Worm (Caenorhabditis elegans) whole organism, young adult: ENCODE measurements around the gene srbc-26.

Source experiments
- B0261.1 ChIP-seq: sonication (generic microtip); optimal IDR thresholded peaks from 2 replicates; lab custom pipeline; 2016; ENCODE audit warnings: mild to moderate bottlenecking, missing genetic modification characterization, moderate library complexity, missing compliant biosample characterization
- C06A6.2 ChIP-seq: fragments of 200-800 bp; sonication (Bioruptor generic); conservative IDR thresholded peaks from 2 replicates; pipeline ENCODE4 v1.3.6; 2022; ENCODE audit warnings: missing genetic modification characterization, missing compliant biosample characterization
- C17E4.6 ChIP-seq: fragments of 200-800 bp; sonication (Bioruptor generic); IDR thresholded peaks from 2 replicates; pipeline ENCODE4 v1.3.6; 2022; ENCODE audit warnings: missing genetic modification reagents, missing genetic modification characterization, missing compliant biosample characterization
- F37B4.10 ChIP-seq: fragments of 200-800 bp; sonication (Bioruptor generic); IDR thresholded peaks from 2 replicates; pipeline ENCODE4 v1.3.6; 2022; ENCODE audit warnings: missing genetic modification characterization, missing compliant biosample characterization
- F57A8.1 ChIP-seq: fragments of 200-800 bp; sonication (Bioruptor generic); optimal IDR thresholded peaks from 2 replicates; lab custom pipeline; 2018; ENCODE audit warnings: mild to moderate bottlenecking, missing genetic modification characterization, moderate library complexity, missing compliant biosample characterization
- K12H6.12 ChIP-seq: fragments of 200-800 bp; sonication (Bioruptor generic); optimal IDR thresholded peaks from 2 replicates; lab custom pipeline; 2018; ENCODE audit warnings: mild to moderate bottlenecking, missing genetic modification characterization, missing compliant biosample characterization
- Y53F4B.3 ChIP-seq: fragments of 200-800 bp; sonication (Bioruptor generic); IDR thresholded peaks from 2 replicates; pipeline ENCODE4 v1.3.6; 2022; ENCODE audit warnings: missing genetic modification reagents, missing genetic modification characterization, missing compliant biosample characterization
- Y53G8AR.9 ChIP-seq: fragments of 200-800 bp; sonication (Bioruptor generic); conservative IDR thresholded peaks from 2 replicates; pipeline ENCODE4 v1.3.6; 2022; ENCODE audit warnings: missing genetic modification reagents, missing genetic modification characterization, missing compliant biosample characterization
- Y56A3A.18 ChIP-seq: fragments of 200-800 bp; sonication (Bioruptor generic); IDR thresholded peaks from 2 replicates; pipeline ENCODE4 v1.3.6; 2022; ENCODE audit warnings: missing genetic modification reagents, missing genetic modification characterization, missing compliant biosample characterization
- Y95B8A.8 ChIP-seq: fragments of 200-800 bp; sonication (Bioruptor generic); IDR thresholded peaks from 2 replicates; pipeline ENCODE4 v1.3.6; 2022; ENCODE audit warnings: missing genetic modification reagents, missing genetic modification characterization, missing compliant biosample characterization
- aptf-2 ChIP-seq: fragments of 200-800 bp; sonication (Bioruptor generic); conservative IDR thresholded peaks from 2 replicates; pipeline ENCODE4 v1.3.6; 2022; ENCODE audit warnings: missing genetic modification reagents, missing genetic modification characterization, missing compliant biosample characterization
- athp-1 ChIP-seq: sonication (generic microtip); optimal IDR thresholded peaks from 2 replicates; lab custom pipeline; 2017; ENCODE audit warnings: mild to moderate bottlenecking, missing genetic modification characterization, missing compliant biosample characterization
- attf-3 ChIP-seq: fragments of 200-800 bp; sonication (Bioruptor generic); conservative IDR thresholded peaks from 2 replicates; pipeline ENCODE4 v1.3.6; 2022; ENCODE audit warnings: missing genetic modification reagents, missing genetic modification characterization, missing compliant biosample characterization
- attf-6 ChIP-seq: fragments of 200-800 bp; sonication (Bioruptor generic); IDR thresholded peaks from 2 replicates; pipeline ENCODE4 v1.3.6; 2022; ENCODE audit warnings: missing genetic modification reagents, missing genetic modification characterization, missing compliant biosample characterization
- ceh-27 ChIP-seq: fragments of 200-800 bp; sonication (Bioruptor generic); optimal IDR thresholded peaks from 2 replicates; lab custom pipeline; 2018; ENCODE audit warnings: mild to moderate bottlenecking, missing genetic modification characterization, moderate library complexity, missing compliant biosample characterization
- ceh-91 ChIP-seq: fragments of 200-800 bp; sonication (Bioruptor generic); IDR thresholded peaks from 2 replicates; pipeline ENCODE4 v1.3.6; 2022; ENCODE audit warnings: missing genetic modification reagents, missing genetic modification characterization, missing compliant biosample characterization
- chd-7 ChIP-seq: sonication (generic microtip); optimal IDR thresholded peaks from 2 replicates; lab custom pipeline; 2016; ENCODE audit warnings: mild to moderate bottlenecking, missing genetic modification characterization, moderate library complexity, missing compliant biosample characterization
- dox-1 ChIP-seq: fragments of 200-800 bp; sonication (Bioruptor generic); IDR thresholded peaks from 2 replicates; pipeline ENCODE4 v1.3.6; 2022; ENCODE audit warnings: missing genetic modification reagents, missing genetic modification characterization, missing compliant biosample characterization
- egl-18 ChIP-seq: fragments of 200-800 bp; sonication (Bioruptor generic); IDR thresholded peaks from 2 replicates; pipeline ENCODE4 v1.3.6; 2022; ENCODE audit warnings: missing genetic modification reagents, missing genetic modification characterization, missing compliant biosample characterization
- egl-44 ChIP-seq: fragments of 200-800 bp; sonication (Bioruptor generic); IDR thresholded peaks from 2 replicates; pipeline ENCODE4 v1.3.6; 2022; ENCODE audit warnings: missing genetic modification reagents, missing genetic modification characterization, missing compliant biosample characterization
- egrh-3 ChIP-seq: fragments of 200-800 bp; sonication (Bioruptor generic); IDR thresholded peaks from 2 replicates; pipeline ENCODE4 v1.3.6; 2022; ENCODE audit warnings: missing genetic modification reagents, missing genetic modification characterization, missing compliant biosample characterization
- ets-4 ChIP-seq: fragments of 200-800 bp; sonication (Bioruptor generic); optimal IDR thresholded peaks from 2 replicates; lab custom pipeline; 2018; ENCODE audit warnings: mild to moderate bottlenecking, missing genetic modification characterization, missing compliant biosample characterization
- hmg-1.2 ChIP-seq: fragments of 200-800 bp; sonication (Bioruptor generic); IDR thresholded peaks from 2 replicates; pipeline ENCODE4 v1.3.6; 2022; ENCODE audit warnings: missing genetic modification reagents, missing genetic modification characterization, missing compliant biosample characterization
- lag-1 ChIP-seq: fragments of 200-800 bp; sonication (Bioruptor generic); IDR thresholded peaks from 2 replicates; pipeline ENCODE4 v1.3.6; 2022; ENCODE audit warnings: missing genetic modification reagents, missing genetic modification characterization, missing compliant biosample characterization
- lin-26 ChIP-seq: fragments of 200-800 bp; sonication (Bioruptor generic); IDR thresholded peaks from 2 replicates; pipeline ENCODE4 v1.3.6; 2022; ENCODE audit warnings: missing genetic modification reagents, missing genetic modification characterization, missing compliant biosample characterization
- lsl-1 ChIP-seq: fragments of 200-800 bp; sonication (Bioruptor generic); optimal IDR thresholded peaks from 2 replicates; lab custom pipeline; 2018; ENCODE audit warnings: mild to moderate bottlenecking, missing genetic modification characterization, moderate library complexity, missing compliant biosample characterization
- madf-3 ChIP-seq: fragments of 200-800 bp; sonication (Bioruptor generic); IDR thresholded peaks from 2 replicates; pipeline ENCODE4 v1.3.6; 2022; ENCODE audit warnings: missing genetic modification reagents, missing genetic modification characterization, missing compliant biosample characterization
- madf-8 ChIP-seq: fragments of 200-800 bp; sonication (Bioruptor generic); conservative IDR thresholded peaks from 2 replicates; pipeline ENCODE4 v1.3.6; 2022; ENCODE audit warnings: missing genetic modification reagents, missing genetic modification characterization, missing compliant biosample characterization
- mcd-1 ChIP-seq: fragments of 200-800 bp; sonication (Bioruptor generic); IDR thresholded peaks from 2 replicates; pipeline ENCODE4 v1.3.6; 2022; ENCODE audit warnings: missing genetic modification reagents, missing genetic modification characterization, missing compliant biosample characterization
- nfyb-1 ChIP-seq: fragments of 200-800 bp; sonication (Bioruptor generic); IDR thresholded peaks from 2 replicates; pipeline ENCODE4 v1.3.6; 2022; ENCODE audit warnings: missing genetic modification reagents, missing genetic modification characterization, missing compliant biosample characterization
- nhr-80 ChIP-seq: sonication (generic microtip); optimal IDR thresholded peaks from 2 replicates; lab custom pipeline; 2016; ENCODE audit warnings: missing genetic modification characterization, missing compliant biosample characterization
- repo-1 ChIP-seq: sonication (generic microtip); optimal IDR thresholded peaks from 2 replicates; lab custom pipeline; 2017; ENCODE audit warnings: mild to moderate bottlenecking, missing genetic modification characterization, missing compliant biosample characterization
- snpc-4 ChIP-seq, 5 experiments: fragments of 150-350 bp in 1 of 5; sonication (generic microtip) in 4 of 5; optimal IDR thresholded peaks; 2 replicates each; lab custom pipeline; 2014 to 2018; ENCODE audit warnings: missing genetic modification characterization in 5 of 5, missing biosample characterization in 3 of 5, antibody characterized with exemption in 2 of 5, mild to moderate bottlenecking in 2 of 5, missing compliant biosample characterization in 2 of 5, missing genotype in 2 of 5, moderate library complexity in 2 of 5, missing genetic modification reagents in 1 of 5
- tbp1 ChIP-seq: fragments of 200-800 bp; sonication (Bioruptor generic); optimal IDR thresholded peaks from 2 replicates; lab custom pipeline; 2018; ENCODE audit warnings: mild to moderate bottlenecking, missing genetic modification characterization, missing compliant biosample characterization
- tlf-1 ChIP-seq: fragments of 200-800 bp; sonication (Bioruptor generic); optimal IDR thresholded peaks from 2 replicates; lab custom pipeline; 2018; ENCODE audit warnings: mild to moderate bottlenecking, missing genetic modification characterization, missing compliant biosample characterization
- zfh-2 ChIP-seq: fragments of 200-800 bp; sonication (Bioruptor generic); conservative IDR thresholded peaks from 2 replicates; pipeline ENCODE4 v1.3.6; 2022; ENCODE audit warnings: missing genetic modification reagents, missing genetic modification characterization, missing compliant biosample characterization
- ztf-18 ChIP-seq: sonication (generic microtip); optimal IDR thresholded peaks from 2 replicates; lab custom pipeline; 2016; ENCODE audit warnings: missing genotype, mild to moderate bottlenecking, missing genetic modification characterization, missing compliant biosample characterization
- ztf-22 ChIP-seq: fragments of 200-800 bp; sonication (Bioruptor generic); optimal IDR thresholded peaks from 2 replicates; lab custom pipeline; 2018; ENCODE audit warnings: mild to moderate bottlenecking, missing genetic modification characterization, moderate library complexity, missing compliant biosample characterization

srbc-26 gene

DNA sequence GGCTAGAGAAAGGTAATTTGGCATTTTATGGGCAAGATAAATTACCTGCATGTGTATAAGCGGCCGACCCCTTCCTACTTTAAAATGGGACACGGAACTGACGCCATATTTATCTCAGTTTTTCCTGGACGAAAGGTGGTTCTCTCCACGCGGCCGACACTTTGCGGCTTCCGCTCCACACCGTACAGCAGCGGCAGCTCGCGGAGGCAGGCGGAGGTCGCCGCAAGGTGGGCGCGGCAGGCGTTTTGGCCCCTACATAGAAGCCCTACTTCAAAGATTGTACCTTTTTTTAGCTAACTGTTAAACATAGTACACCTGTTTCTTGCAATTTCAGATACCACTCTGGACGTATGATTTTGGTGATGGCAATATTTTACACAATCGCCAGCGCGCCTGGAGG is 34.8 kb downstream of the srbc-26 start:
- TF ChIP-seq hmg-1.2 (GFP tag; lab: Robert Waterston, UW) (no peak), ceh-27 (no peak), lin-26 (GFP tag; lab: Robert Waterston, UW) (no peak), athp-1 (tag; lab: Kevin White, UChicago) (no peak), madf-3 (GFP tag; lab: Robert Waterston, UW) (0 out of 2 replicates have a peak, but pooled peaks have one; percentile 48), tlf-1 (GFP tag; lab: Kevin White, UChicago) (no peak), snpc-4 (GFP tag; optimal IDR thresholded peaks at IDR 0.05; lab: Kevin White, UChicago) (no peak), snpc-4 (tag; optimal IDR thresholded peaks at IDR 0.05; lab: Kevin White, UChicago) (peak in 1 of 4 experiments; percentile 31), Y56A3A.18 (GFP tag; lab: Robert Waterston, UW) (no peak), C06A6.2 (no peak), chd-7 (no peak), tbp1 (no peak), attf-3 (GFP tag; lab: Robert Waterston, UW) (0 out of 2 replicates have a peak, but pooled peaks have one; percentile 11), mcd-1 (GFP tag; lab: Robert Waterston, UW) (no peak), zfh-2 (GFP tag; lab: Robert Waterston, UW) (peak; percentile 92), Y95B8A.8 (GFP tag; lab: Robert Waterston, UW) (no peak)

DNA sequence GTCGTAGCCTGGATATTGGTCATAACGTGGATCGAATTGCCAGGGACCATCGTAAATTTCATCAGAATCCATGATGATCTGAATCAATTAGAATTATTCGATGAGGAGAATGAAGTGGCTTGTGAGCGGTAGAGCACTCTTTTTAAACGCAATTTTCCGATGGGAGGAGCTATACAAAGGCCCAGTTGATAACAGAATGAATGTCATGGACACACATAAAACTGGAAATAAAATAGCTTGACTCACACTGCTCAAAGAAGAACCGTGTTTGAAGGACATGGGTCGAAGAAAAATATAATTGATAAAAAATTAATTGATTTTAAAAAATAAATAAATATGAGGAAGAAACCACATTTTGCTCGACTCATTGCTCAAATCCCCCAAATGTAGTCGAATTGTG is 36.4 kb downstream of the srbc-26 start, which contains the start of gene Y68A4A.13:
Gene Y68A4A.13, minus strand, starts transcription at position 101 of the 400 bp plus-strand sequence.
- TF ChIP-seq ztf-18 (tag; lab: Kevin White, UChicago) (no peak), ztf-22 (GFP tag; lab: Kevin White, UChicago) (no peak), K12H6.12 (tag; lab: Kevin White, UChicago) (no peak)

DNA sequence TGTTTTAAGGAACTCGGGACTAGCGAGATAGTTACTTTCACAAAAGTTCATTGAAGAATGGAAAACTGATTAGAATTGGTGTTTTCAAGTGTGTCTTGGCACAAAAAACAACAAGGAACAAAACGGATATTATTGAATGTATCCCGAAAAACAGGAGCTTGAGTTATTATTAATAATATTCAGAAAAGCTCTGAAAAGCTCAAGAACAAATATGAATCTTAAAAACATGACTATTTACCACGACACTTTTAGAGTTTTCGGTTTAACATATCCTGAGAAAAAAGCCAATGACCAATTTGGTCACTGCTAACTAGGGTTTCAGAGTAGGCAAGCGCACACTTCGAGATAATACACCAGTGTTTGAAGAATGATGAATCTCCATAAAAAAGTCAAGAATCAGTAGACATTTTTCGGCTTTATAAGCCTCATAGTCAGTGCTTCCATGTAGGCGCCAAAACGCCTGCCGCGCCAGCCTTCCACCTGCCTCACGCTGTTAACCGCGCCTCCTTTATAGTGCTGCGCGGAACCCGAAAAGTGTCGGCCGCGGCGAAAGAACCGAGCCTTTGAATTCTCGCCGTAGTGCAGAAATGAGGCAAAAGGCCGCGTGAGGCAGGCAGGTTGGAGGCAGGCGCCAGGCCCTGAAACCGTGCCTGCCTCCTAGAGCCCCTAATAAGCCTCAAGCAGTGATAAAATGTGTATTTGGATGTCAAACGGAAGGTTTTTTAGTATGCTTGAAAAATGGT is 40.5 kb downstream of the srbc-26 start, which contains the start of gene srh-236:
Gene srh-236, minus strand, starts transcription at position 51 of the 743 bp plus-strand sequence.
- TF ChIP-seq Y53G8AR.9 (GFP tag; lab: Robert Waterston, UW) = no peak
- TF ChIP-seq lin-26 (GFP tag; lab: Robert Waterston, UW) = no peak
- no peak for TF ChIP-seq madf-8
- 0 out of 2 replicates have a peak, but pooled peaks have one; percentile 54 for TF ChIP-seq F37B4.10 (GFP tag; lab: Robert Waterston, UW)
- TF ChIP-seq F57A8.1 (GFP tag; lab: Kevin White, UChicago) = no peak
- TF ChIP-seq snpc-4 (GFP tag; optimal IDR thresholded peaks at IDR 0.05; lab: Kevin White, UChicago) = no peak
- TF ChIP-seq snpc-4 (tag; optimal IDR thresholded peaks at IDR 0.05; lab: Kevin White, UChicago) = peak in 2 of 4 experiments; percentile 35
- peak; percentile 45; the same call in 1 of the 2 replicates for TF ChIP-seq egrh-3 (GFP tag; lab: Robert Waterston, UW)
- no peak for TF ChIP-seq tbp1
- no peak for TF ChIP-seq egl-18 (GFP tag; lab: Robert Waterston, UW)
- no peak for TF ChIP-seq ceh-91 (GFP tag; lab: Robert Waterston, UW)

DNA sequence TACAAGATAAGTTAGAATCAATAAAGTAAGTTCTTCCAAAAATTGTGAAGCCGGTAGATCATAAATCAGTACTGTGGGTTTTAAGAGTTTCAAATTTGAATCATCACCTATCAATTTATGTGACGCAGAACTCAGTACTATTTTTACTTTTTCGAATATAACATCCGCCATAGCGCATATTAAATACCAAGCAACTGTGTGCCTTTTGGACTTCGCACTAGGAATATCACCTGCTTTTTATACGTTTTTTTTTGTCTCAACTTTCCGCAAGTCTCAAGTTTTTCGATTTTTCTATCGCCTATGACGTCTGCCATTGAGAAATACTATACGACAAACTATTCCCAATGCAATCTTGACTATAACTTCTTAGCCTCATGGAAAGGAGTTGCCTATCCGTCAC is 41.1 kb downstream of the srbc-26 start, which contains the start of gene srh-113:
Gene srh-113, plus strand, starts transcription at position 301 of the 400 bp plus-strand sequence.
- no peak for TF ChIP-seq Y53F4B.3
- no peak for TF ChIP-seq lsl-1
- no peak for TF ChIP-seq nhr-80 (tag; lab: Kevin White, UChicago)
- no peak for TF ChIP-seq lin-26 (GFP tag; lab: Robert Waterston, UW)

DNA sequence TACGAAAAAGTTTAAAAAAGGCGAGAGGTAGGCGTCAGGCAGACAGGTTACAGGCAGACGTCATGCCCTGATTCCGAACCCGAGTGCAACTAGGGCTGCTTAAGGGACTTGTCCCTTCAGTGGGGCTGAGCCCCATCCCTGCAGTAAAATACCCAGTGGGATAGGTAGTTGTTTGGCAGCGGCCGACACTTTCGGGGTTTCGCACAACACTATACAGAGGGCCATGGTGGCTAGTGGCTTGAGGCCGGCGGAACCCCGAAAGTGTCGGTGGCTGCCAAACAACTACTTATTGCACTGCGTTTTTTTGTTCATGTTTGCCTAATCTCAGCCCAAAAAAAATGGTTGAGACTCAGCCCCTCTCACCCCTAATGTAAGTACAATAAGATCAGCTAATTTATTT is 44.0 kb downstream of the srbc-26 start:
- TF ChIP-seq dox-1 (no peak), nfyb-1 (no peak), C17E4.6 (GFP tag; lab: Robert Waterston, UW) (no peak), Y56A3A.18 (GFP tag; lab: Robert Waterston, UW) (no peak), repo-1 (tag; lab: Kevin White, UChicago) (no peak), egl-44 (no peak), aptf-2 (GFP tag; lab: Robert Waterston, UW) (no peak), egl-18 (GFP tag; lab: Robert Waterston, UW) (no peak), tbp1 (no peak), ets-4 (GFP tag; lab: Kevin White, UChicago) (no peak), B0261.1 (no peak), lag-1 (GFP tag; lab: Robert Waterston, UW) (no peak), madf-8 (no peak), snpc-4 (GFP tag; optimal IDR thresholded peaks at IDR 0.05; lab: Kevin White, UChicago) (no peak), snpc-4 (tag; optimal IDR thresholded peaks at IDR 0.05; lab: Kevin White, UChicago) (peak in 2 of 4 experiments; percentile 69 to 77), attf-6 (GFP tag; lab: Robert Waterston, UW) (0 out of 2 replicates have a peak, but pooled peaks have one; percentile 24)
